Fruit fly (Drosophila melanogaster): ENCODE measurements around the gene Mps1.

The Mps1 gene

dm6 chr3R:17679368-17679997 lies 8.4 kb downstream of the Mps1 start (continued):
- TF ChIP-seq CG17829 (tag; optimal IDR thresholded peaks at IDR 0.05): peak; percentile 5
- no peak for TF ChIP-seq Adf1 (GFP tag; IDR thresholded peaks at IDR 0.05)
- TF ChIP-seq chm (GFP tag; IDR thresholded peaks at IDR 0.05): no peak
- no peak for TF ChIP-seq CG15011 (GFP tag; optimal IDR thresholded peaks at IDR 0.05)
- no peak for TF ChIP-seq Pdp1 (GFP tag; optimal IDR thresholded peaks at IDR 0.05)
- TF ChIP-seq Kr (GFP tag; optimal IDR thresholded peaks at IDR 0.05): no peak
- peak; percentile 71 for TF ChIP-seq sens (GFP tag)
- TF ChIP-seq CG12391 (tag; optimal IDR thresholded peaks at IDR 0.05): peak; percentile 41
- no peak for TF ChIP-seq Trl (optimal IDR thresholded peaks at IDR 0.05)
- TF ChIP-seq Trl (GFP tag; optimal IDR thresholded peaks at IDR 0.05): no peak
- no peak for TF ChIP-seq twi (tag; optimal IDR thresholded peaks at IDR 0.05)
- TF ChIP-seq C15 (GFP tag; IDR thresholded peaks at IDR 0.05): no peak
- no peak for TF ChIP-seq CG31224 (GFP tag; IDR thresholded peaks at IDR 0.05)
- TF ChIP-seq gfzf (GFP tag; optimal IDR thresholded peaks at IDR 0.05): no peak
- no peak for TF ChIP-seq CG9215 (GFP tag; IDR thresholded peaks at IDR 0.05)
- no peak for TF ChIP-seq tap (tag; optimal IDR thresholded peaks at IDR 0.05)
- TF ChIP-seq corto (GFP tag; optimal IDR thresholded peaks at IDR 0.05): peak; percentile 84
- TF ChIP-seq Abd-B (GFP tag; optimal IDR thresholded peaks at IDR 0.05): no peak
- TF ChIP-seq row (GFP tag; IDR thresholded peaks at IDR 0.05): 0 out of 3 replicates have a peak, but pooled peaks have one; percentile 20
- TF ChIP-seq lilli (GFP tag; optimal IDR thresholded peaks at IDR 0.05): peak; percentile 20
- TF ChIP-seq btn (GFP tag; optimal IDR thresholded peaks at IDR 0.05): no peak
- TF ChIP-seq CG4328 (GFP tag; optimal IDR thresholded peaks at IDR 0.05): no peak
- no peak for TF ChIP-seq scrt (GFP tag; optimal IDR thresholded peaks at IDR 0.05)
- TF ChIP-seq CG7839 (tag; optimal IDR thresholded peaks at IDR 0.05): peak; percentile 8
- no peak for TF ChIP-seq ERR (GFP tag; optimal IDR thresholded peaks at IDR 0.05)
- TF ChIP-seq wdn (GFP tag; IDR thresholded peaks at IDR 0.05): no peak
- peak; percentile 4 for TF ChIP-seq Meics (GFP tag; optimal IDR thresholded peaks at IDR 0.05)
- TF ChIP-seq Gsc (GFP tag; IDR thresholded peaks at IDR 0.05): no peak
- TF ChIP-seq CG34376 (GFP tag; optimal IDR thresholded peaks at IDR 0.05): no peak
- peak; percentile 25 for TF ChIP-seq CG16815 (GFP tag; optimal IDR thresholded peaks at IDR 0.05)
- TF ChIP-seq B-H1 (GFP tag; IDR thresholded peaks at IDR 0.05): no peak; the same call in 2 of the 3 replicates
- TF ChIP-seq Fer2 (tag; optimal IDR thresholded peaks at IDR 0.05): no peak
- TF ChIP-seq CG9727 (GFP tag; optimal IDR thresholded peaks at IDR 0.05): peak; percentile 35
- TF ChIP-seq CG30403 (GFP tag; optimal IDR thresholded peaks at IDR 0.05): peak; percentile 57
- TF ChIP-seq cato (GFP tag; optimal IDR thresholded peaks at IDR 0.05; ENCODE audit: borderline replicate concordance): no peak

dm6 chr3R:17680268-17680638 lies 9.2 kb downstream of the Mps1 start:
- TF ChIP-seq CG10366 (GFP tag; IDR thresholded peaks at IDR 0.05): no peak
- peak; percentile 73 for TF ChIP-seq cg (GFP tag; optimal IDR thresholded peaks at IDR 0.05)
- 0 out of 2 replicates have a peak, but pooled peaks have one; percentile 27 for TF ChIP-seq Scr (GFP tag; IDR thresholded peaks at IDR 0.05; ENCODE audit: partially characterized antibody)
- TF ChIP-seq Trl (optimal IDR thresholded peaks at IDR 0.05): peak; percentile 29 to 39
- no peak for TF ChIP-seq Trl (GFP tag; optimal IDR thresholded peaks at IDR 0.05)
- TF ChIP-seq H15 (GFP tag; IDR thresholded peaks at IDR 0.05): no peak
- TF ChIP-seq abd-A (tag; optimal IDR thresholded peaks at IDR 0.05): peak; percentile 45
- TF ChIP-seq CG17385 (GFP tag; optimal IDR thresholded peaks at IDR 0.05): peak; percentile 72
